Worm (Caenorhabditis elegans) whole organism, L3 larva: ENCODE measurements around the gene nipi-3.

Experiments
- ceh-16 ChIP-seq: sonication (generic microtip); optimal IDR thresholded peaks from 2 replicates; lab custom pipeline; 2017; ENCODE audit warnings: missing biosample characterization, missing genetic modification characterization
- daf-12 ChIP-seq: fragments of 150-350 bp; optimal IDR thresholded peaks from 2 replicates; lab custom pipeline; 2014; ENCODE audit warnings: missing biosample characterization, missing genetic modification reagents, missing genetic modification characterization
- fos-1 ChIP-seq: fragments of 150-350 bp; optimal IDR thresholded peaks from 2 replicates; lab custom pipeline; 2014; ENCODE audit warnings: missing biosample characterization, missing genetic modification characterization
- mdl-1 ChIP-seq: fragments of 150-350 bp; optimal IDR thresholded peaks from 2 replicates; lab custom pipeline; 2014; ENCODE audit warnings: missing biosample characterization, missing genetic modification characterization
- nhr-12 ChIP-seq: fragments of 150-350 bp; optimal IDR thresholded peaks from 2 replicates; lab custom pipeline; 2014; ENCODE audit warnings: missing biosample characterization, missing genetic modification characterization
- nhr-237 ChIP-seq: fragments of 150-350 bp; optimal IDR thresholded peaks from 2 replicates; lab custom pipeline; 2014; ENCODE audit warnings: missing biosample characterization, missing genetic modification characterization
- nhr-25 ChIP-seq: sonication (generic microtip); optimal IDR thresholded peaks from 2 replicates; lab custom pipeline; 2017; ENCODE audit warnings: missing biosample characterization, missing genetic modification characterization
- nhr-28 ChIP-seq: fragments of 150-350 bp; optimal IDR thresholded peaks from 2 replicates; lab custom pipeline; 2014; ENCODE audit warnings: missing biosample characterization, missing genetic modification characterization
- nhr-67 ChIP-seq: fragments of 150-350 bp; optimal IDR thresholded peaks from 2 replicates; lab custom pipeline; 2014; ENCODE audit warnings: missing biosample characterization, missing genetic modification characterization
- nhr-76 ChIP-seq: fragments of 150-350 bp; sonication (generic microtip); optimal IDR thresholded peaks from 5 replicates; lab custom pipeline; 2014; ENCODE audit warnings: missing biosample characterization, missing genetic modification characterization
- nhr-77 ChIP-seq: fragments of 150-350 bp; optimal IDR thresholded peaks from 2 replicates; lab custom pipeline; 2014; ENCODE audit warnings: missing biosample characterization, missing genetic modification characterization
- pqm-1 ChIP-seq: fragments of 150-350 bp; optimal IDR thresholded peaks from 2 replicates; lab custom pipeline; 2017; ENCODE audit warnings: missing biosample characterization, missing genetic modification characterization, inconsistent platforms
- ztf-11 ChIP-seq: fragments of 150-350 bp; optimal IDR thresholded peaks from 2 replicates; lab custom pipeline; 2014; ENCODE audit warnings: missing biosample characterization, missing genetic modification characterization
- ztf-4 ChIP-seq: fragments of 150-350 bp; optimal IDR thresholded peaks from 2 replicates; lab custom pipeline; 2014; ENCODE audit warnings: missing biosample characterization, missing genetic modification characterization

- no peak for TF ChIP-seq nhr-12
- TF ChIP-seq daf-12 (tag; lab: Kevin White, UChicago): no peak
- no peak for TF ChIP-seq nhr-25 (tag; lab: Kevin White, UChicago)
- no peak for TF ChIP-seq nhr-28
- no peak for TF ChIP-seq mdl-1 (tag; lab: Kevin White, UChicago)
- TF ChIP-seq ztf-11 (tag; lab: Kevin White, UChicago): no peak
- TF ChIP-seq nhr-77 (tag; lab: Kevin White, UChicago): no peak
- no peak for TF ChIP-seq ceh-16
- no peak for TF ChIP-seq ztf-4
- no peak for TF ChIP-seq fos-1 (tag; lab: Kevin White, UChicago)
- TF ChIP-seq nhr-237: no peak
- TF ChIP-seq nhr-67 (tag; lab: Kevin White, UChicago): no peak
- TF ChIP-seq nhr-76 (tag; lab: Kevin White, UChicago): no peak
- no peak for TF ChIP-seq pqm-1
Observed at ce11 chrX:15633964-15634363, 26.2 kb downstream of the nipi-3 start.
